Worm (Caenorhabditis elegans) whole organism, late embryonic: ENCODE measurements around the gene str-35.

Experiments
- K09A11.1 ChIP-seq: sonication (generic microtip); optimal IDR thresholded peaks from 2 replicates; lab custom pipeline; 2017; ENCODE audit warnings: antibody characterized with exemption, mild to moderate bottlenecking, missing genetic modification characterization, missing compliant biosample characterization; ENCODE audit not compliant: insufficient read depth
- Y22D7AL.16 ChIP-seq: sonication (generic microtip); optimal IDR thresholded peaks from 2 replicates; lab custom pipeline; 2016; ENCODE audit warnings: missing genetic modification characterization, missing compliant biosample characterization
- ama-1 ChIP-seq: fragments of 150-350 bp; optimal IDR thresholded peaks from 2 replicates; lab custom pipeline; 2014
- ceh-48 ChIP-seq: sonication (generic microtip); optimal IDR thresholded peaks from 2 replicates; lab custom pipeline; 2016; ENCODE audit warnings: missing genetic modification characterization, inconsistent platforms, missing compliant biosample characterization
- ceh-6 ChIP-seq: fragments of 200-800 bp; sonication (Bioruptor generic); optimal IDR thresholded peaks from 2 replicates; lab custom pipeline; 2018; ENCODE audit warnings: mild to moderate bottlenecking, missing genetic modification characterization, missing compliant biosample characterization
- che-1 ChIP-seq: sonication (generic microtip); optimal IDR thresholded peaks from 2 replicates; lab custom pipeline; 2016; ENCODE audit warnings: mild to moderate bottlenecking, missing genetic modification characterization, missing compliant biosample characterization
- dve-1 ChIP-seq: sonication (generic microtip); optimal IDR thresholded peaks from 2 replicates; lab custom pipeline; 2017; ENCODE audit warnings: antibody characterized with exemption, mild to moderate bottlenecking, missing genetic modification characterization, missing compliant biosample characterization
- ets-4 ChIP-seq: sonication (generic microtip); optimal IDR thresholded peaks from 2 replicates; lab custom pipeline; 2016; ENCODE audit warnings: missing genetic modification characterization, missing compliant biosample characterization
- fkh-10 ChIP-seq: fragments of 150-350 bp; optimal IDR thresholded peaks from 2 replicates; lab custom pipeline; 2014; ENCODE audit warnings: missing biosample characterization, missing genetic modification reagents, missing genetic modification characterization
- hlh-6 ChIP-seq: sonication (generic microtip); optimal IDR thresholded peaks from 2 replicates; lab custom pipeline; 2016; ENCODE audit warnings: missing genotype, missing genetic modification characterization, missing compliant biosample characterization
- nhr-232 ChIP-seq: sonication (generic microtip); optimal IDR thresholded peaks from 2 replicates; lab custom pipeline; 2016; ENCODE audit warnings: missing genetic modification characterization, missing compliant biosample characterization
- npax-4 ChIP-seq: sonication (generic microtip); optimal IDR thresholded peaks from 2 replicates; lab custom pipeline; 2016; ENCODE audit warnings: missing genetic modification characterization, missing compliant biosample characterization
- pros-1 ChIP-seq: fragments of 150-350 bp; optimal IDR thresholded peaks from 2 replicates; lab custom pipeline; 2014; ENCODE audit warnings: missing biosample characterization, missing genetic modification reagents, missing genetic modification characterization

DNA sequence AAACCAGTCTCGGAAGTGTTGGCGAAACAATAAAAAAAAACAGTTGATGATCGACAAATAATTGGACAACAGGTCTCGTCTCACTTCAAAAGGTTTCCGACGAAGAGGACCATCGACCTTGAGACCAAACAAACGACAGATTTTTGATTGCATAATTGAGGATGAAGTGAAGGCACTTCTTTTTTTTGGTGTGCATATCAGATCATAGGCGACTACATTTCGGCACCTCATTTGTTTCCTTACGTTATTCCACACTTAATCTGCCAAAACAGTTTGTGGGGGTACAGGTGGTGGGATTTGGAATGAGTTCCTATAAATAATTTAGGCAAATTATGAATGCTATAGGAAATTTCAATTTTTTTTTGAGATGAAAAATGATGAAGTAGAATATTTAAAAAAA is 12.0 kb downstream of the str-35 start:
- TF ChIP-seq hlh-6 = no peak
- no peak for TF ChIP-seq Y22D7AL.16 (tag; lab: Kevin White, UChicago)
- TF ChIP-seq npax-4 (tag; lab: Kevin White, UChicago) = no peak
- TF ChIP-seq ceh-6 (GFP tag; lab: Kevin White, UChicago) = no peak
- no peak for TF ChIP-seq ets-4 (tag; lab: Kevin White, UChicago)
- no peak for TF ChIP-seq ceh-48 (tag; lab: Kevin White, UChicago)
- no peak for TF ChIP-seq ama-1
- TF ChIP-seq che-1 = no peak
- no peak for TF ChIP-seq fkh-10 (GFP tag; lab: Kevin White, UChicago)
- no peak for TF ChIP-seq pros-1 (tag; lab: Kevin White, UChicago)
- no peak for TF ChIP-seq dve-1 (tag; lab: Kevin White, UChicago)
- TF ChIP-seq nhr-232 (tag; lab: Kevin White, UChicago) = no peak
- TF ChIP-seq K09A11.1 (tag; lab: Kevin White, UChicago) = no peak
